Worm (Caenorhabditis elegans) whole organism, young adult: ENCODE results near the gene cwf-19L1.

ENCODE experiments used
- C06A6.2 ChIP-seq: fragments of 200-800 bp; sonication (Bioruptor generic); conservative IDR thresholded peaks from 2 replicates; pipeline ENCODE4 v1.3.6; 2022; ENCODE audit warnings: missing genetic modification characterization, missing compliant biosample characterization
- F10E7.11 ChIP-seq: sonication (generic microtip); optimal IDR thresholded peaks from 2 replicates; lab custom pipeline; 2017; ENCODE audit warnings: mild to moderate bottlenecking, missing genetic modification characterization, moderate library complexity, missing compliant biosample characterization
- F23B12.7 ChIP-seq: sonication (generic microtip); optimal IDR thresholded peaks from 2 replicates; lab custom pipeline; 2017; ENCODE audit warnings: missing genetic modification characterization, mild to moderate bottlenecking, missing compliant biosample characterization, antibody characterized with exemption, moderate library complexity; ENCODE audit not compliant: insufficient read depth
- F33H1.4 ChIP-seq: fragments of 200-800 bp; sonication (Bioruptor generic); IDR thresholded peaks from 2 replicates; pipeline ENCODE4 v1.3.6; 2022; ENCODE audit warnings: missing genetic modification reagents, missing genetic modification characterization, missing compliant biosample characterization
- F39B2.1 ChIP-seq: fragments of 200-800 bp; sonication (Bioruptor generic); IDR thresholded peaks from 2 replicates; pipeline ENCODE4 v1.3.6; 2022; ENCODE audit warnings: missing genetic modification reagents, missing genetic modification characterization, missing compliant biosample characterization
- F49E8.2 ChIP-seq: sonication (generic microtip); optimal IDR thresholded peaks from 3 replicates; lab custom pipeline; 2017; ENCODE audit warnings: missing genetic modification characterization, mild to moderate bottlenecking, missing compliant biosample characterization, antibody characterized with exemption, moderate library complexity; ENCODE audit not compliant: insufficient read depth
- F57C9.4 ChIP-seq: sonication (generic microtip); optimal IDR thresholded peaks from 2 replicates; lab custom pipeline; 2017; ENCODE audit warnings: mild to moderate bottlenecking, missing genetic modification characterization, missing compliant biosample characterization
- K11D2.4 ChIP-seq: fragments of 200-800 bp; sonication (Bioruptor generic); IDR thresholded peaks from 2 replicates; pipeline ENCODE4 v1.3.6; 2022; ENCODE audit warnings: missing genetic modification reagents, missing genetic modification characterization, missing compliant biosample characterization
- T07F8.4 ChIP-seq: sonication (generic microtip); optimal IDR thresholded peaks from 2 replicates; lab custom pipeline; 2016; ENCODE audit warnings: mild to moderate bottlenecking, missing genetic modification characterization, moderate library complexity, missing compliant biosample characterization
- Y53F4B.3 ChIP-seq: fragments of 200-800 bp; sonication (Bioruptor generic); IDR thresholded peaks from 2 replicates; pipeline ENCODE4 v1.3.6; 2022; ENCODE audit warnings: missing genetic modification reagents, missing genetic modification characterization, missing compliant biosample characterization
- Y79H2A.3 ChIP-seq: fragments of 200-800 bp; sonication (Bioruptor generic); conservative IDR thresholded peaks from 2 replicates; pipeline ENCODE4 v1.3.6; 2022; ENCODE audit warnings: missing genetic modification reagents, missing genetic modification characterization, missing compliant biosample characterization
- ZK185.1 ChIP-seq: sonication (generic microtip); optimal IDR thresholded peaks from 2 replicates; lab custom pipeline; 2016; ENCODE audit warnings: mild to moderate bottlenecking, missing genetic modification characterization, missing compliant biosample characterization; ENCODE audit not compliant: poor library complexity, severe bottlenecking
- ama-1 ChIP-seq, 3 experiments: fragments of 150-350 bp in 1 of 3; sonication (generic microtip) in 2 of 3; optimal IDR thresholded peaks; 2 replicates each; lab custom pipeline; 2014 to 2018; ENCODE audit warnings: missing biosample characterization in 2 of 3, missing genetic modification characterization in 2 of 3, missing genetic modification reagents in 2 of 3
- atf-7 ChIP-seq: sonication (generic microtip); optimal IDR thresholded peaks from 2 replicates; lab custom pipeline; 2017; ENCODE audit warnings: mild to moderate bottlenecking, missing genetic modification characterization, missing compliant biosample characterization
- bed-1 ChIP-seq: fragments of 200-800 bp; sonication (Bioruptor generic); IDR thresholded peaks from 2 replicates; pipeline ENCODE4 v1.3.6; 2022; ENCODE audit warnings: missing genetic modification reagents, missing genetic modification characterization, missing compliant biosample characterization
- ceh-58 ChIP-seq: fragments of 200-800 bp; sonication (Bioruptor generic); IDR thresholded peaks from 2 replicates; pipeline ENCODE4 v1.3.6; 2022; ENCODE audit warnings: missing genetic modification characterization, missing compliant biosample characterization
- ceh-79 ChIP-seq: sonication (generic microtip); optimal IDR thresholded peaks from 2 replicates; lab custom pipeline; 2017; ENCODE audit warnings: mild to moderate bottlenecking, missing genetic modification characterization, missing compliant biosample characterization
- chd-7 ChIP-seq: sonication (generic microtip); optimal IDR thresholded peaks from 2 replicates; lab custom pipeline; 2016; ENCODE audit warnings: mild to moderate bottlenecking, missing genetic modification characterization, moderate library complexity, missing compliant biosample characterization
- dox-1 ChIP-seq: fragments of 200-800 bp; sonication (Bioruptor generic); IDR thresholded peaks from 2 replicates; pipeline ENCODE4 v1.3.6; 2022; ENCODE audit warnings: missing genetic modification reagents, missing genetic modification characterization, missing compliant biosample characterization
- dpl-1 ChIP-seq: fragments of 150-350 bp; optimal IDR thresholded peaks from 2 replicates; lab custom pipeline; 2014; ENCODE audit warnings: missing biosample characterization, missing genetic modification reagents, missing genetic modification characterization
- efl-1 ChIP-seq: fragments of 150-350 bp; optimal IDR thresholded peaks from 2 replicates; lab custom pipeline; 2014; ENCODE audit warnings: missing biosample characterization, missing genetic modification reagents, missing genetic modification characterization
- ekl-4 ChIP-seq: fragments of 200-800 bp; sonication (Bioruptor generic); IDR thresholded peaks from 2 replicates; pipeline ENCODE4 v1.3.6; 2022; ENCODE audit warnings: missing genetic modification reagents, missing genetic modification characterization, missing compliant biosample characterization
- ets-4 ChIP-seq: fragments of 200-800 bp; sonication (Bioruptor generic); optimal IDR thresholded peaks from 2 replicates; lab custom pipeline; 2018; ENCODE audit warnings: mild to moderate bottlenecking, missing genetic modification characterization, missing compliant biosample characterization
- fkh-3 ChIP-seq: sonication (generic microtip); optimal IDR thresholded peaks from 2 replicates; lab custom pipeline; 2016; ENCODE audit warnings: mild to moderate bottlenecking, missing genetic modification characterization, missing compliant biosample characterization
- hlh-12 ChIP-seq: sonication (generic microtip); optimal IDR thresholded peaks from 2 replicates; lab custom pipeline; 2016; ENCODE audit warnings: missing genetic modification characterization, missing compliant biosample characterization
- hlh-26 ChIP-seq: fragments of 200-800 bp; sonication (Bioruptor generic); conservative IDR thresholded peaks from 2 replicates; pipeline ENCODE4 v1.3.6; 2022; ENCODE audit warnings: missing genetic modification reagents, missing genetic modification characterization, missing compliant biosample characterization
- hrde-1 ChIP-seq: sonication (generic microtip); optimal IDR thresholded peaks from 2 replicates; lab custom pipeline; 2016; ENCODE audit warnings: missing genetic modification characterization, mild to moderate bottlenecking, missing compliant biosample characterization, moderate library complexity, missing genotype, missing genetic modification reagents, borderline replicate concordance
- lag-1 ChIP-seq: fragments of 200-800 bp; sonication (Bioruptor generic); IDR thresholded peaks from 2 replicates; pipeline ENCODE4 v1.3.6; 2022; ENCODE audit warnings: missing genetic modification reagents, missing genetic modification characterization, missing compliant biosample characterization
- lin-54 ChIP-seq: fragments of 200-800 bp; sonication (Bioruptor generic); optimal IDR thresholded peaks from 2 replicates; lab custom pipeline; 2018; ENCODE audit warnings: mild to moderate bottlenecking, missing genetic modification characterization, missing compliant biosample characterization
- lsl-1 ChIP-seq: fragments of 200-800 bp; sonication (Bioruptor generic); optimal IDR thresholded peaks from 2 replicates; lab custom pipeline; 2018; ENCODE audit warnings: mild to moderate bottlenecking, missing genetic modification characterization, moderate library complexity, missing compliant biosample characterization
- madf-6 ChIP-seq: fragments of 200-800 bp; sonication (Bioruptor generic); IDR thresholded peaks from 2 replicates; pipeline ENCODE4 v1.3.6; 2022; ENCODE audit warnings: missing genetic modification reagents, missing genetic modification characterization, missing compliant biosample characterization
- madf-8 ChIP-seq: fragments of 200-800 bp; sonication (Bioruptor generic); conservative IDR thresholded peaks from 2 replicates; pipeline ENCODE4 v1.3.6; 2022; ENCODE audit warnings: missing genetic modification reagents, missing genetic modification characterization, missing compliant biosample characterization
- mel-28 ChIP-seq: sonication (generic microtip); optimal IDR thresholded peaks from 2 replicates; lab custom pipeline; 2016; ENCODE audit warnings: borderline replicate concordance, mild to moderate bottlenecking, missing genetic modification characterization, missing compliant biosample characterization
- mes-4 ChIP-seq: sonication (generic microtip); optimal IDR thresholded peaks from 2 replicates; lab custom pipeline; 2016; ENCODE audit warnings: missing genotype, missing genetic modification characterization, missing compliant biosample characterization
- mxl-1 ChIP-seq: sonication (generic microtip); optimal IDR thresholded peaks from 2 replicates; lab custom pipeline; 2016; ENCODE audit warnings: missing genetic modification characterization, missing compliant biosample characterization
- nfya-2 ChIP-seq: fragments of 200-800 bp; sonication (Bioruptor generic); IDR thresholded peaks from 2 replicates; pipeline ENCODE4 v1.3.6; 2022; ENCODE audit warnings: missing genetic modification reagents, missing genetic modification characterization, missing compliant biosample characterization
- nhr-90 ChIP-seq: sonication (generic microtip); optimal IDR thresholded peaks from 2 replicates; lab custom pipeline; 2016; ENCODE audit warnings: missing genotype, mild to moderate bottlenecking, missing genetic modification characterization, missing compliant biosample characterization
- pha-4 ChIP-seq: fragments of 150-350 bp; sonication (generic microtip); optimal IDR thresholded peaks from 2 replicates; lab custom pipeline; 2014; ENCODE audit warnings: missing biosample characterization, missing genetic modification reagents, missing genetic modification characterization
- repo-1 ChIP-seq: sonication (generic microtip); optimal IDR thresholded peaks from 2 replicates; lab custom pipeline; 2017; ENCODE audit warnings: mild to moderate bottlenecking, missing genetic modification characterization, missing compliant biosample characterization
- rpc-1 ChIP-seq, 2 experiments: fragments of 150-350 bp in 1 of 2; sonication (generic microtip) in 1 of 2; optimal IDR thresholded peaks; 2 replicates each; lab custom pipeline; 2014 to 2018; ENCODE audit warnings: missing biosample characterization in 1 of 2, missing genetic modification characterization in 1 of 2, missing genetic modification reagents in 1 of 2, missing genotype in 1 of 2
- sea-2 ChIP-seq: fragments of 200-800 bp; sonication (Bioruptor generic); IDR thresholded peaks from 2 replicates; pipeline ENCODE4 v1.3.6; 2022; ENCODE audit warnings: missing genetic modification characterization, missing compliant biosample characterization
- snpc-3.4 ChIP-seq: sonication (generic microtip); optimal IDR thresholded peaks from 2 replicates; lab custom pipeline; 2017; ENCODE audit warnings: missing genetic modification characterization, mild to moderate bottlenecking, missing compliant biosample characterization, antibody characterized with exemption, moderate library complexity, missing genotype, missing genetic modification reagents
- snpc-4 ChIP-seq, 5 experiments: fragments of 150-350 bp in 1 of 5; sonication (generic microtip) in 4 of 5; optimal IDR thresholded peaks; 2 replicates each; lab custom pipeline; 2014 to 2018; ENCODE audit warnings: missing genetic modification characterization in 5 of 5, missing biosample characterization in 3 of 5, antibody characterized with exemption in 2 of 5, mild to moderate bottlenecking in 2 of 5, missing compliant biosample characterization in 2 of 5, missing genotype in 2 of 5, moderate library complexity in 2 of 5, missing genetic modification reagents in 1 of 5
- tbp1 ChIP-seq: fragments of 200-800 bp; sonication (Bioruptor generic); optimal IDR thresholded peaks from 2 replicates; lab custom pipeline; 2018; ENCODE audit warnings: mild to moderate bottlenecking, missing genetic modification characterization, missing compliant biosample characterization
- zfh-2 ChIP-seq: fragments of 200-800 bp; sonication (Bioruptor generic); conservative IDR thresholded peaks from 2 replicates; pipeline ENCODE4 v1.3.6; 2022; ENCODE audit warnings: missing genetic modification reagents, missing genetic modification characterization, missing compliant biosample characterization
- ztf-18 ChIP-seq: sonication (generic microtip); optimal IDR thresholded peaks from 2 replicates; lab custom pipeline; 2016; ENCODE audit warnings: missing genotype, mild to moderate bottlenecking, missing genetic modification characterization, missing compliant biosample characterization
- ztf-3 ChIP-seq: fragments of 200-800 bp; sonication (Bioruptor generic); optimal IDR thresholded peaks from 2 replicates; lab custom pipeline; 2018; ENCODE audit warnings: mild to moderate bottlenecking, missing genetic modification characterization, missing compliant biosample characterization
- ztf-6 ChIP-seq: fragments of 200-800 bp; sonication (Bioruptor generic); IDR thresholded peaks from 2 replicates; pipeline ENCODE4 v1.3.6; 2022; ENCODE audit warnings: missing genetic modification reagents, missing genetic modification characterization, missing compliant biosample characterization

The cwf-19L1 gene

DNA sequence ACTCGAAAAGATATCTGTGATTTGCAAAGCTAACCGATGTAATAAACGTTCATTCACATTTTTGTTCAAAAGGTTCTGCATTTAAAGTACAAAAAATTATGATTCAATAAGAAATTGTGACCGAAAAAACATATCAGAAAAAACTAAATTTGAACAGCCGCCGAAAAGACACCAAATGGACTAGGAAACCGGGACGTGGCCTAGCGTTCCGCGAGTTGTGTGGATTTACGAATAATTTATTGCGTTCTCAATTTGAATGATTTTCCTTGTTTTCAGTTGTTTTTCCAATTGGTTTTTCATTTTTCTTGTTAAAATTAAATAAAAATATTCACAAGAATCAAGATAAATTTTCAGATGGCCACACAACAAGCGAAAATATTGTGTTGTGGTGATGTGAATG lies at the start of gene cwf-19L1:
Gene cwf-19L1 (plus strand): TSS at position 355 of the 400 bp plus-strand sequence.
- no peak for TF ChIP-seq atf-7 (tag; lab: Kevin White, UChicago)
- no peak for TF ChIP-seq chd-7 (tag; lab: Kevin White, UChicago)
- TF ChIP-seq F49E8.2 (tag; lab: Kevin White, UChicago), result no peak
- TF ChIP-seq nhr-90 (tag; lab: Kevin White, UChicago), result no peak
- TF ChIP-seq T07F8.4 (tag; lab: Kevin White, UChicago), result no peak
- TF ChIP-seq hrde-1 (tag; lab: Kevin White, UChicago), result no peak
- no peak for TF ChIP-seq C06A6.2 (GFP tag; lab: Robert Waterston, UW)
- TF ChIP-seq Y53F4B.3 (GFP tag; lab: Robert Waterston, UW), result no peak
- TF ChIP-seq mel-28 (tag; lab: Kevin White, UChicago), result no peak
- TF ChIP-seq rpc-1 (optimal IDR thresholded peaks at IDR 0.05; lab: Kevin White, UChicago), result no peak
- TF ChIP-seq rpc-1 (tag; optimal IDR thresholded peaks at IDR 0.05; lab: Kevin White, UChicago), result no peak
- TF ChIP-seq snpc-4 (GFP tag; optimal IDR thresholded peaks at IDR 0.05; lab: Kevin White, UChicago), result no peak
- TF ChIP-seq snpc-4 (tag; optimal IDR thresholded peaks at IDR 0.05; lab: Kevin White, UChicago), result no peak
- TF ChIP-seq madf-8, result no peak
- TF ChIP-seq sea-2 (GFP tag; lab: Robert Waterston, UW), result no peak
- no peak for TF ChIP-seq ceh-58 (GFP tag; lab: Robert Waterston, UW)
- no peak for TF ChIP-seq F39B2.1 (GFP tag; lab: Robert Waterston, UW)
- peak; percentile 65 for TF ChIP-seq dpl-1 (GFP tag; lab: Kevin White, UChicago)
- peak; percentile 70 for TF ChIP-seq efl-1 (GFP tag; lab: Kevin White, UChicago)
- no peak for TF ChIP-seq F10E7.11 (tag; lab: Kevin White, UChicago)
- peak; percentile 17 for TF ChIP-seq F23B12.7 (tag; lab: Kevin White, UChicago)
- TF ChIP-seq ekl-4 (GFP tag; lab: Robert Waterston, UW), result no peak
- no peak for TF ChIP-seq ama-1 (optimal IDR thresholded peaks at IDR 0.05; lab: Kevin White, UChicago)
- TF ChIP-seq ama-1 (GFP tag; optimal IDR thresholded peaks at IDR 0.05; lab: Kevin White, UChicago), result no peak
- no peak for TF ChIP-seq repo-1
- peak; percentile 29; the same call in 1 of the 2 replicates for TF ChIP-seq F33H1.4 (GFP tag; lab: Robert Waterston, UW)
- TF ChIP-seq hlh-12 (tag; lab: Kevin White, UChicago), result no peak
- TF ChIP-seq ztf-3 (GFP tag; lab: Kevin White, UChicago), result no peak
- no peak for TF ChIP-seq fkh-3 (tag; lab: Kevin White, UChicago)
- TF ChIP-seq lin-54 (GFP tag; lab: Kevin White, UChicago), result peak; percentile 91
- no peak for TF ChIP-seq Y79H2A.3 (GFP tag; lab: Robert Waterston, UW)
- peak; percentile 57 for TF ChIP-seq ZK185.1
- no peak for TF ChIP-seq hlh-26 (GFP tag; lab: Robert Waterston, UW)
- no peak for TF ChIP-seq mxl-1 (tag; lab: Kevin White, UChicago)
- TF ChIP-seq K11D2.4, result no peak
- no peak for TF ChIP-seq pha-4 (tag; lab: Kevin White, UChicago)
- peak; percentile 16 for TF ChIP-seq lsl-1 (GFP tag; lab: Kevin White, UChicago)
- no peak for TF ChIP-seq ets-4
- TF ChIP-seq tbp1 (GFP tag; lab: Kevin White, UChicago), result no peak
- 0 out of 2 replicates have a peak, but pooled peaks have one; percentile 32 for TF ChIP-seq dox-1 (GFP tag; lab: Robert Waterston, UW)
- no peak for TF ChIP-seq bed-1
- TF ChIP-seq snpc-3.4 (tag; lab: Kevin White, UChicago), result peak; percentile 40
- TF ChIP-seq lag-1, result no peak
- no peak for TF ChIP-seq mes-4 (tag; lab: Kevin White, UChicago)
- no peak for TF ChIP-seq ztf-18
- no peak for TF ChIP-seq ceh-79
- no peak for TF ChIP-seq zfh-2 (GFP tag; lab: Robert Waterston, UW)
- TF ChIP-seq ztf-6 (GFP tag; lab: Robert Waterston, UW), result no peak
- TF ChIP-seq madf-6 (GFP tag; lab: Robert Waterston, UW), result no peak
- no peak for TF ChIP-seq nfya-2
- no peak for TF ChIP-seq F57C9.4
